Fruit fly (Drosophila melanogaster) whole organism, embryonic: ENCODE measurements around the gene a10.

ENCODE experiments used
- B-H1 ChIP-seq: fragments of 200-800 bp; sonication (Bioruptor generic); IDR thresholded peaks from 3 replicates; pipeline ENCODE4 v1.3.6; 2022; ENCODE audit warnings: missing biosample characterization, missing genetic modification characterization
- CG10267 ChIP-seq: fragments of 200-800 bp; sonication (Bioruptor generic); optimal IDR thresholded peaks from 2 replicates; lab custom pipeline; 2018; ENCODE audit warnings: missing biosample characterization, mild to moderate bottlenecking, missing genetic modification characterization, moderate library complexity
- CG10321 ChIP-seq: fragments of 200-800 bp; sonication (Bioruptor generic); IDR thresholded peaks from 2 replicates; pipeline ENCODE4 v1.3.6; 2022; ENCODE audit warnings: missing biosample characterization, missing genetic modification characterization
- CG10431 ChIP-seq: fragments of 200-800 bp; sonication (Bioruptor generic); optimal IDR thresholded peaks from 3 replicates; lab custom pipeline; 2018; ENCODE audit warnings: missing biosample characterization, mild to moderate bottlenecking, missing genetic modification characterization
- CG10543 ChIP-seq: fragments of 200-800 bp; sonication (Bioruptor generic); optimal IDR thresholded peaks from 3 replicates; lab custom pipeline; 2017; ENCODE audit warnings: missing biosample characterization, mild to moderate bottlenecking, missing genetic modification characterization, moderate library complexity
- CG11696 ChIP-seq: fragments of 200-800 bp; sonication (Bioruptor generic); IDR thresholded peaks from 2 replicates; pipeline ENCODE4 v1.3.6; 2022; ENCODE audit warnings: missing biosample characterization, missing genetic modification characterization
- CG12071 ChIP-seq: fragments of 200-800 bp; sonication (Bioruptor generic); optimal IDR thresholded peaks from 3 replicates; lab custom pipeline; 2018; ENCODE audit warnings: missing biosample characterization, mild to moderate bottlenecking, missing genetic modification characterization
- CG1529 ChIP-seq: fragments of 200-800 bp; sonication (Bioruptor generic); optimal IDR thresholded peaks from 3 replicates; lab custom pipeline; 2018; ENCODE audit warnings: missing biosample characterization, missing genetic modification characterization
- CG15514 ChIP-seq: fragments of 200-800 bp; sonication (Bioruptor generic); optimal IDR thresholded peaks from 3 replicates; lab custom pipeline; 2017; ENCODE audit warnings: missing biosample characterization, missing genetic modification characterization, mild to moderate bottlenecking, moderate library complexity, missing genetic modification reagents
- CG16813 ChIP-seq: fragments of 200-800 bp; sonication (Bioruptor generic); IDR thresholded peaks from 3 replicates; pipeline ENCODE4 v1.3.6; 2022; ENCODE audit warnings: missing biosample characterization, missing genetic modification characterization; ENCODE audit not compliant: partially characterized antibody
- CG17186 ChIP-seq: fragments of 200-800 bp; sonication (Bioruptor generic); optimal IDR thresholded peaks from 3 replicates; lab custom pipeline; 2017; ENCODE audit warnings: missing biosample characterization, missing genetic modification reagents, missing genetic modification characterization
- CG17328 ChIP-seq: fragments of 200-800 bp; sonication (Bioruptor generic); IDR thresholded peaks from 2 replicates; pipeline ENCODE4 v1.3.6; 2022; ENCODE audit warnings: missing biosample characterization, missing genetic modification characterization
- CG17568 ChIP-seq: fragments of 200-800 bp; sonication (Bioruptor generic); optimal IDR thresholded peaks from 2 replicates; lab custom pipeline; 2018; ENCODE audit warnings: missing biosample characterization, mild to moderate bottlenecking, missing genetic modification characterization, moderate library complexity
- CG1832 ChIP-seq: fragments of 200-800 bp; sonication (Bioruptor generic); optimal IDR thresholded peaks from 2 replicates; lab custom pipeline; 2017; ENCODE audit warnings: missing biosample characterization, mild to moderate bottlenecking, missing genetic modification characterization, inconsistent platforms
- CG18599 ChIP-seq: fragments of 200-800 bp; sonication (Bioruptor generic); optimal IDR thresholded peaks from 3 replicates; lab custom pipeline; 2017; ENCODE audit warnings: missing biosample characterization, missing genetic modification characterization, mild to moderate bottlenecking, moderate library complexity, missing genetic modification reagents
- CG2678 ChIP-seq: fragments of 200-800 bp; sonication (Bioruptor generic); optimal IDR thresholded peaks from 3 replicates; lab custom pipeline; 2019; ENCODE audit warnings: missing biosample characterization, mild to moderate bottlenecking, missing genetic modification characterization, moderate library complexity
- CG3847 ChIP-seq: fragments of 200-800 bp; sonication (Bioruptor generic); IDR thresholded peaks from 2 replicates; pipeline ENCODE4 v1.3.6; 2022; ENCODE audit warnings: missing biosample characterization, missing genetic modification characterization
- CG3995 ChIP-seq: fragments of 200-800 bp; sonication (Bioruptor generic); optimal IDR thresholded peaks from 3 replicates; lab custom pipeline; 2016; ENCODE audit warnings: missing biosample characterization, missing genetic modification characterization
- CG4854 ChIP-seq: fragments of 200-800 bp; sonication (Bioruptor generic); optimal IDR thresholded peaks from 2 replicates; lab custom pipeline; 2016; ENCODE audit warnings: missing biosample characterization, missing genetic modification characterization, inconsistent platforms
- CG6854 ChIP-seq: fragments of 200-800 bp; sonication (Bioruptor generic); optimal IDR thresholded peaks from 3 replicates; lab custom pipeline; 2017; ENCODE audit warnings: missing biosample characterization, mild to moderate bottlenecking, missing genetic modification characterization
- CG7372 ChIP-seq: fragments of 200-800 bp; sonication (Bioruptor generic); IDR thresholded peaks from 2 replicates; pipeline ENCODE4 v1.3.6; 2022; ENCODE audit warnings: missing biosample characterization, missing genetic modification characterization
- CG7556 ChIP-seq: fragments of 200-800 bp; sonication (Bioruptor generic); optimal IDR thresholded peaks from 2 replicates; lab custom pipeline; 2017; ENCODE audit warnings: missing biosample characterization, mild to moderate bottlenecking, missing genetic modification characterization
- CG8281 ChIP-seq: fragments of 200-800 bp; sonication (Bioruptor generic); optimal IDR thresholded peaks from 2 replicates; lab custom pipeline; 2018; ENCODE audit warnings: missing biosample characterization, mild to moderate bottlenecking, missing genetic modification characterization, moderate library complexity
- CG9215 ChIP-seq: fragments of 200-800 bp; sonication (Bioruptor generic); IDR thresholded peaks from 2 replicates; pipeline ENCODE4 v1.3.6; 2022; ENCODE audit warnings: missing biosample characterization, missing genetic modification characterization
- H15 ChIP-seq: fragments of 200-800 bp; sonication (Bioruptor generic); IDR thresholded peaks from 3 replicates; pipeline ENCODE4 v1.3.6; 2022; ENCODE audit warnings: missing biosample characterization, missing genetic modification characterization
- HmgZ ChIP-seq: fragments of 200-800 bp; sonication (Bioruptor generic); optimal IDR thresholded peaks from 2 replicates; lab custom pipeline; 2018; ENCODE audit warnings: missing biosample characterization, mild to moderate bottlenecking, missing genetic modification characterization
- NC2β ChIP-seq: fragments of 200-800 bp; sonication (Bioruptor generic); optimal IDR thresholded peaks from 2 replicates; lab custom pipeline; 2016; ENCODE audit warnings: missing biosample characterization, missing genetic modification characterization
- NFAT ChIP-seq: fragments of 200-800 bp; sonication (Bioruptor generic); IDR thresholded peaks from 2 replicates; pipeline ENCODE4 v1.3.6; 2022; ENCODE audit warnings: missing biosample characterization, missing genetic modification characterization
- Neu2 ChIP-seq: fragments of 200-800 bp; sonication (Bioruptor generic); optimal IDR thresholded peaks from 3 replicates; lab custom pipeline; 2016; ENCODE audit warnings: missing biosample characterization, missing genetic modification characterization, borderline replicate concordance
- Ptx1 ChIP-seq: fragments of 200-800 bp; sonication (Bioruptor generic); IDR thresholded peaks from 2 replicates; pipeline ENCODE4 v1.3.6; 2022; ENCODE audit warnings: missing biosample characterization, missing genetic modification characterization
- amos ChIP-seq: fragments of 200-800 bp; sonication (Bioruptor generic); IDR thresholded peaks from 2 replicates; pipeline ENCODE4 v1.3.6; 2022; ENCODE audit warnings: missing biosample characterization, missing genetic modification characterization; ENCODE audit not compliant: partially characterized antibody
- cad ChIP-seq: fragments of >200 bp; optimal IDR thresholded peaks from 2 replicates; lab custom pipeline; 2017; ENCODE audit warnings: missing biosample characterization, missing genetic modification characterization
- caup ChIP-seq: fragments of 200-800 bp; sonication (Bioruptor generic); optimal IDR thresholded peaks from 3 replicates; lab custom pipeline; 2017; ENCODE audit warnings: missing biosample characterization, mild to moderate bottlenecking, missing genetic modification characterization, moderate library complexity; ENCODE audit not compliant: severe bottlenecking
- chinmo ChIP-seq: fragments of 200-800 bp; sonication (Bioruptor generic); IDR thresholded peaks from 4 replicates; pipeline ENCODE4 v1.3.6; 2022; ENCODE audit warnings: missing biosample characterization, missing genetic modification characterization; ENCODE audit not compliant: partially characterized antibody
- dan ChIP-seq: fragments of 200-800 bp; sonication (Bioruptor generic); IDR thresholded peaks from 2 replicates; pipeline ENCODE4 v1.3.6; 2022; ENCODE audit warnings: missing biosample characterization, missing genetic modification characterization
- ind ChIP-seq: fragments of 200-800 bp; sonication (Bioruptor generic); optimal IDR thresholded peaks from 3 replicates; lab custom pipeline; 2016; ENCODE audit warnings: missing biosample characterization, missing genetic modification characterization
- ken ChIP-seq: fragments of 200-800 bp; sonication (Bioruptor generic); IDR thresholded peaks from 3 replicates; pipeline ENCODE4 v1.3.6; 2022; ENCODE audit warnings: missing biosample characterization, missing genetic modification characterization
- knrl ChIP-seq: fragments of 200-800 bp; sonication (Bioruptor generic); IDR thresholded peaks from 3 replicates; pipeline ENCODE4 v1.3.6; 2022; ENCODE audit warnings: missing biosample characterization, missing genetic modification characterization; ENCODE audit not compliant: partially characterized antibody
- pfk ChIP-seq: fragments of 200-800 bp; sonication (Bioruptor generic); optimal IDR thresholded peaks from 2 replicates; lab custom pipeline; 2018; ENCODE audit warnings: missing biosample characterization, mild to moderate bottlenecking, missing genetic modification characterization, moderate library complexity
- schlank ChIP-seq: fragments of 200-800 bp; sonication (Bioruptor generic); optimal IDR thresholded peaks from 2 replicates; lab custom pipeline; 2018; ENCODE audit warnings: missing biosample characterization, mild to moderate bottlenecking, missing genetic modification characterization
- sna ChIP-seq: fragments of 200-800 bp; sonication (Bioruptor generic); IDR thresholded peaks from 2 replicates; pipeline ENCODE4 v1.3.6; 2022; ENCODE audit warnings: missing biosample characterization, missing genetic modification characterization; ENCODE audit not compliant: partially characterized antibody
- ssp ChIP-seq: fragments of 200-800 bp; sonication (Bioruptor generic); IDR thresholded peaks from 2 replicates; pipeline ENCODE4 v1.3.6; 2022; ENCODE audit warnings: missing biosample characterization, missing genetic modification characterization
- tio ChIP-seq: fragments of 200-800 bp; sonication (Bioruptor generic); optimal IDR thresholded peaks from 2 replicates; lab custom pipeline; 2017; ENCODE audit warnings: missing biosample characterization, missing genetic modification characterization, inconsistent platforms
- usp ChIP-seq: fragments of >200 bp; optimal IDR thresholded peaks from 2 replicates; lab custom pipeline; 2017; ENCODE audit warnings: missing biosample characterization, missing genetic modification characterization
- vnd ChIP-seq: fragments of 200-800 bp; sonication (Bioruptor generic); IDR thresholded peaks from 3 replicates; pipeline ENCODE4 v1.3.6; 2022; ENCODE audit warnings: missing biosample characterization, missing genetic modification characterization; ENCODE audit not compliant: partially characterized antibody
- vvl ChIP-seq: fragments of 200-800 bp; sonication (Bioruptor generic); IDR thresholded peaks from 2 replicates; pipeline ENCODE4 v1.3.6; 2022; ENCODE audit warnings: missing biosample characterization, missing genetic modification characterization
- zf30C ChIP-seq: fragments of 200-800 bp; sonication (Bioruptor generic); optimal IDR thresholded peaks from 3 replicates; lab custom pipeline; 2018; ENCODE audit warnings: missing biosample characterization, mild to moderate bottlenecking, missing genetic modification characterization
- zfh1 ChIP-seq: fragments of 200-800 bp; sonication (Bioruptor generic); IDR thresholded peaks from 3 replicates; pipeline ENCODE4 v1.3.6; 2022; ENCODE audit warnings: missing biosample characterization, missing genetic modification characterization

a10 gene

DNA sequence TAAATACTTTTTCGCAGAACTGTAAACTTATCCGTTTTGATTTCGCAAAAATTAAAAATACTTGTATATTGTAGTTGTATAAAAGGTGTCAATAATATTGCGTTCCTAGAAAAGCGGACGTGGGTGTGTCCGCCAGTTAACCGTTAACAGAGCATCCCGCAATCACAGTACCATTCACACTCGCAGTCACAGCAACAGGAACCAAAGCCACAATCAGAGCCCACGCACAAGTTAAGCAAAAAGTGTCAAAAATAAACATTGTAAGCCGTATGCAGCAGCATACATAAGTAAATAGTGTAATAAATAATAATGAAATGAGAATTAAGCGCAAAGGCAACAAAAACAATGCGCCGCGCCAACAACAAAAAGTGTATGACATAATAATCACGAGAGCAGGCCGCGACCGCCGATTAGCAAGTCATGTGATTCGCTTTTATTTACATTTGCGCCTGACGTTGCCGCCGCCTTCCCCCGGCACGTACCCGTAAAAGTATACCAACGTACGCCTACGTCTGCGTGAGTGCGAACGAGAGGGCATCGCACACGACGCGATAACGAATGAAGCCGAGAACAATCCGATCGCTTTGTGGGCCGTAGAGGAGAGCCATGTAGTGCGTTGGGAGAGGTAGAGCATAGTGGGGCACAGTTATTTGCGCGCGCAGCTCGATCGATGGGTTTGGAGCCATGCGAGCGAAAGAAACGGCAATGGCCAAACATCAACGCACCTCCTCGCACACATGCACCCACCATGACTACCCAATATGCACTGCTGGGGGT is 13.6 kb downstream of the a10 start (continued):
- TF ChIP-seq Ptx1 (GFP tag; lab: Robert Waterston, UW) (no peak; the same call in 1 of the 2 replicates), HmgZ (peak; percentile 79), CG11696 (GFP tag; lab: Robert Waterston, UW) (peak; percentile 95), B-H1 (GFP tag; lab: Robert Waterston, UW) (no peak; the same call in 2 of the 3 replicates), tio (GFP tag; lab: Kevin White, UChicago) (peak; percentile 52), pfk (GFP tag; lab: Kevin White, UChicago) (peak; percentile 39), CG16813 (GFP tag; lab: Robert Waterston, UW) (no peak), CG10267 (tag; lab: Kevin White, UChicago) (no peak), CG3995 (GFP tag; lab: Kevin White, UChicago) (peak; percentile 48), CG17568 (GFP tag; lab: Kevin White, UChicago) (peak; percentile 52), knrl (GFP tag; lab: Robert Waterston, UW) (no peak), NC2β (GFP tag; lab: Kevin White, UChicago) (no peak), dan (GFP tag; lab: Robert Waterston, UW) (no peak), cad (GFP tag; lab: Kevin White, UChicago) (no peak), CG15514 (peak; percentile 54), CG10321 (GFP tag; lab: Robert Waterston, UW) (peak; percentile 85), CG17328 (GFP tag; lab: Robert Waterston, UW) (0 out of 2 replicates have a peak, but pooled peaks have one; percentile 3), CG7372 (no peak), CG1832 (GFP tag; lab: Kevin White, UChicago) (peak; percentile 88), CG8281 (tag; lab: Kevin White, UChicago) (no peak), CG12071 (peak; percentile 37), NFAT (GFP tag; lab: Robert Waterston, UW) (no peak; the same call in 1 of the 2 replicates), schlank (no peak), CG10543 (GFP tag; lab: Kevin White, UChicago) (peak; percentile 99), chinmo (peak; percentile 100), Neu2 (GFP tag; lab: Kevin White, UChicago) (no peak), CG1529 (no peak), H15 (GFP tag; lab: Robert Waterston, UW) (no peak), zf30C (GFP tag; lab: Kevin White, UChicago) (no peak), ken (peak; percentile 48; the same call in 1 of the 3 replicates), ind (no peak), vvl (GFP tag; lab: Robert Waterston, UW) (peak; percentile 76; the same call in 1 of the 2 replicates), caup (GFP tag; lab: Kevin White, UChicago) (peak; percentile 33), CG4854 (GFP tag; lab: Kevin White, UChicago) (no peak), CG3847 (GFP tag; lab: Robert Waterston, UW) (peak; percentile 9; the same call in 1 of the 2 replicates), usp (GFP tag; lab: Kevin White, UChicago) (no peak), zfh1 (GFP tag; lab: Robert Waterston, UW) (peak; percentile 51), CG9215 (GFP tag; lab: Robert Waterston, UW) (no peak), vnd (GFP tag; lab: Robert Waterston, UW) (no peak), CG2678 (tag; lab: Kevin White, UChicago) (peak; percentile 39), ssp (no peak), CG6854 (GFP tag; lab: Kevin White, UChicago) (peak; percentile 56), CG7556 (peak; percentile 54), CG17186 (no peak), CG10431 (no peak), CG18599 (GFP tag; lab: Kevin White, UChicago) (peak; percentile 60), sna (GFP tag; lab: Robert Waterston, UW) (peak; percentile 38; the same call in 1 of the 2 replicates), amos (GFP tag; lab: Robert Waterston, UW) (peak; percentile 31; the same call in 1 of the 2 replicates)
